Fruit fly (Drosophila melanogaster): ENCODE data around the gene CG10431.

Gene CG10431

DNA sequence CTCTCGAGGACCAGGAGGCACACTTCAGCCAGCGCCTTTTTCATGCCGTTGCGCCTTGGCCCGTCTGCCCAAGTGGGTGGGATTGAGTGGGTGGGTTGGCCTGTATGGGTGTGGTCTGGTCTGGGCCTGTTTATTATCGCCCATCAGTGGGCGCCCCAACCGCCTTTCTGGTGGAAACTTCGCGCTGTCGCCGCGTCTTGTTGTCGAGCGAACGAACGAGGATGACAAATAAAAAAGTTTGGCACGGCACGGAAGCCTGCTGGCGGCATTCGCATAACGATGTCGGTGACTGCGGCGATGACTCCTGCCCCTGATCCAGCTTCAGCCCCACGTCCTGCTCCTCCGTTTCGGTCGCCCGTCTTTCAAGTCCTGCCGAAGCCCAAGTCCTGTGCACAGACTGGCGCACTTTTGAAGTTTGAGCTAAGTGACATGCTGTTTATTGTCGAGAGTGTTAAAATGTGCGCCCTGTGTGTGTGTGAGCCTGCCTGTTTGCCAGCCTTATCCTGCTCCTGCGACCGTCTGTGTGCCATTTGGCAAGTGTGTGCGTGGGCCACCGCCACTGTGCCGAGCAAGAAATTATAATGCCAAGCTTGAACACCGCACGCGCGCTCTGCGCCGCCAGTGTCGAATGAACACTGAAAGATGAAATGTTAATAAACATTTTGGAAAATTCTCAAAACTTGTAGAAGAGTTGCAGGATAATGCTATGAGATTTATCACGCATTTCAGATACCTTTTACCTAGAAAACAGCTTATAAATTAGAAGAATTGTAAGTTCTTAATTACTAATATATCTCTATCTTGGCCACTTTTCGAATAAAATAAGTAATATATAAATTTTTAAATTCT, 39.7 kb downstream of the CG10431 start (continued):
- TF ChIP-seq vri (GFP tag; optimal IDR thresholded peaks at IDR 0.05) (no peak), dac (GFP tag; optimal IDR thresholded peaks at IDR 0.05) (no peak), Met (GFP tag; optimal IDR thresholded peaks at IDR 0.05) (peak; percentile 11), Smox (GFP tag; optimal IDR thresholded peaks at IDR 0.05) (peak; percentile 28), CG11902 (GFP tag; optimal IDR thresholded peaks at IDR 0.05) (no peak), Sox14 (GFP tag; optimal IDR thresholded peaks at IDR 0.05) (no peak), fd59A (GFP tag; optimal IDR thresholded peaks at IDR 0.05) (peak; percentile 23), CG3032 (tag; optimal IDR thresholded peaks at IDR 0.05) (peak; percentile 66), CG6854 (GFP tag; optimal IDR thresholded peaks at IDR 0.05) (no peak), CG10669 (GFP tag; optimal IDR thresholded peaks at IDR 0.05) (peak; percentile 59), Hr4 (GFP tag; optimal IDR thresholded peaks at IDR 0.05) (peak; percentile 39), CG6808 (GFP tag; optimal IDR thresholded peaks at IDR 0.05) (peak; percentile 70), CG8319 (GFP tag; optimal IDR thresholded peaks at IDR 0.05) (no peak), CG8632 (GFP tag; optimal IDR thresholded peaks at IDR 0.05) (peak; percentile 44), CG7368 (GFP tag; optimal IDR thresholded peaks at IDR 0.05) (no peak), CG8119 (GFP tag; IDR thresholded peaks at IDR 0.05) (peak; percentile 40; the same call in 1 of the 3 replicates), Ets96B (tag; optimal IDR thresholded peaks at IDR 0.05) (peak; percentile 62), Ets21C (GFP tag; optimal IDR thresholded peaks at IDR 0.05) (no peak), Eip75B (GFP tag; optimal IDR thresholded peaks at IDR 0.05) (peak; percentile 14), CG1621 (tag; optimal IDR thresholded peaks at IDR 0.05) (no peak), Gug (GFP tag; IDR thresholded peaks at IDR 0.05) (no peak), net (GFP tag; optimal IDR thresholded peaks at IDR 0.05) (no peak), acj6 (GFP tag; optimal IDR thresholded peaks at IDR 0.05) (peak; percentile 49), CG11294 (GFP tag; IDR thresholded peaks at IDR 0.05) (no peak), CG11762 (GFP tag; optimal IDR thresholded peaks at IDR 0.05; ENCODE audit: insufficient read depth) (peak; percentile 28), CG34406 (GFP tag; optimal IDR thresholded peaks at IDR 0.05) (peak; percentile 19), Hr38 (GFP tag; optimal IDR thresholded peaks at IDR 0.05) (no peak), CG4318 (GFP tag; optimal IDR thresholded peaks at IDR 0.05) (peak; percentile 15), achi (GFP tag; optimal IDR thresholded peaks at IDR 0.05) (peak; percentile 38), fkh (GFP tag; optimal IDR thresholded peaks at IDR 0.05) (peak; percentile 23), CG32006 (GFP tag; optimal IDR thresholded peaks at IDR 0.05) (peak; percentile 58), Eip78C (GFP tag) (peak; percentile 86), svp (GFP tag) (peak; percentile 73), CG31627 (GFP tag; optimal IDR thresholded peaks at IDR 0.05) (no peak), fd85E (GFP tag; optimal IDR thresholded peaks at IDR 0.05) (no peak), eg (GFP tag; IDR thresholded peaks at IDR 0.05) (no peak)

DNA sequence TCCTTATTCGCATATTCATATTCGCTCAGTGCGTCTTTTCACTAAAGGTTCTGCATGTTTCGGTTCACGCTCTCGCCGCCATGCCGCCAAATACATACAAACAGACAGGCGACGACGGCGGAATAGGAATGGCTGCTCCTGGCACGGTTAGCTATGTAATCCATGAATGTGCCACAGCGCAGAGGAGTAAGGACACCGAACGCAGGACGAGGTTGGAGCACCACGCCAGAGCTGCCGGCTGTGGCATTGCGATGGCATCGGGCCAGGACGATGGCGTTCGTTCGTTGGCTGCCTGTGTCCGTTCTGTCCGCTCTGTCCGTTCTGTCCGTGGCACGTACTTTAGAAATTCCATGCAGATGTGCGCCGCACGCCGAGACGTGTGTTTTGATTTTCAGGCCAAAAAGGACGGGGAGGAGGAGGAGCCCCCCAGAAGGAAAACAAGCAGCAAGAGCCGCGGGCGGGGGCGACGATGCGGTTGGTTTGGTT, 40.4 kb downstream of the CG10431 start:
- TF ChIP-seq pdm3 (GFP tag; optimal IDR thresholded peaks at IDR 0.05) (no peak), cyc (GFP tag; optimal IDR thresholded peaks at IDR 0.05) (no peak), CG4318 (GFP tag; optimal IDR thresholded peaks at IDR 0.05) (no peak), CG11902 (GFP tag; optimal IDR thresholded peaks at IDR 0.05) (no peak), CG8632 (GFP tag; optimal IDR thresholded peaks at IDR 0.05) (no peak), CG31627 (GFP tag; optimal IDR thresholded peaks at IDR 0.05) (no peak), Hr38 (GFP tag; optimal IDR thresholded peaks at IDR 0.05) (no peak), Lpt (GFP tag; optimal IDR thresholded peaks at IDR 0.05) (no peak), eg (GFP tag; IDR thresholded peaks at IDR 0.05) (no peak), fd59A (GFP tag; optimal IDR thresholded peaks at IDR 0.05) (no peak), salr (GFP tag; optimal IDR thresholded peaks at IDR 0.05) (no peak), esn (GFP tag; optimal IDR thresholded peaks at IDR 0.05) (no peak), OdsH (GFP tag; optimal IDR thresholded peaks at IDR 0.05) (no peak), CG6808 (GFP tag; optimal IDR thresholded peaks at IDR 0.05) (no peak), CG8319 (GFP tag; optimal IDR thresholded peaks at IDR 0.05) (no peak), CG15336 (GFP tag; IDR thresholded peaks at IDR 0.05) (no peak), CG1621 (tag; optimal IDR thresholded peaks at IDR 0.05) (no peak)

Measured in whole organism, prepupa.